Worm (Caenorhabditis elegans): ENCODE results near the gene R08A2.7.
A peak's percentile ranks its signal among the peaks of the same experiment; 100 is the strongest.

R08A2.7 gene

ce11 chrV:14762563-14762962, 39.4 kb downstream of the R08A2.7 start:
- no peak for TF ChIP-seq pqm-1 (tag; optimal IDR thresholded peaks at IDR 0.05)
- TF ChIP-seq skn-1 (tag; optimal IDR thresholded peaks at IDR 0.05) = no peak
- TF ChIP-seq lsy-12 (tag; optimal IDR thresholded peaks at IDR 0.05) = no peak
- no peak for TF ChIP-seq R02D3.7 (tag; optimal IDR thresholded peaks at IDR 0.05)
- no peak for TF ChIP-seq nfya-1 (tag; optimal IDR thresholded peaks at IDR 0.05; ENCODE audit: insufficient read depth)
- no peak for TF ChIP-seq lin-15B (tag; optimal IDR thresholded peaks at IDR 0.05)

- TF ChIP-seq nfya-1 (tag; optimal IDR thresholded peaks at IDR 0.05; ENCODE audit: insufficient read depth) = no peak
- no peak for TF ChIP-seq nhr-43 (tag; optimal IDR thresholded peaks at IDR 0.05; ENCODE audit: poor library complexity, severe bottlenecking)
- TF ChIP-seq fkh-10 (GFP tag; optimal IDR thresholded peaks at IDR 0.05) = no peak
- TF ChIP-seq nhr-76 (tag; optimal IDR thresholded peaks at IDR 0.05) = no peak
- TF ChIP-seq eor-1 (tag; optimal IDR thresholded peaks at IDR 0.05) = no peak
These were observed 40.5 kb downstream of the R08A2.7 start for ce11 chrV:14763582-14763981.

- peak; percentile 54 for TF ChIP-seq elt-2 (tag; optimal IDR thresholded peaks at IDR 0.05)
- TF ChIP-seq jun-1 (tag; optimal IDR thresholded peaks at IDR 0.05) = peak; percentile 25
- TF ChIP-seq skn-1 (tag; optimal IDR thresholded peaks at IDR 0.05) = peak; percentile 15
- TF ChIP-seq unc-39 (tag; optimal IDR thresholded peaks at IDR 0.05) = no peak
- TF ChIP-seq nhr-23 (tag; optimal IDR thresholded peaks at IDR 0.05) = peak; percentile 28
- peak; percentile 33 for TF ChIP-seq snpc-4 (tag; optimal IDR thresholded peaks at IDR 0.05)
- peak; percentile 4 for TF ChIP-seq lin-15B (tag; optimal IDR thresholded peaks at IDR 0.05)
- no peak for TF ChIP-seq nhr-67 (tag; optimal IDR thresholded peaks at IDR 0.05)
- peak; percentile 4 for TF ChIP-seq pqm-1 (tag; optimal IDR thresholded peaks at IDR 0.05)
These were observed 49.9 kb downstream of the R08A2.7 start, which contains the start of gene haf-7 for ce11 chrV:14773048-14773447. haf-7 (plus strand) TSS chrV:14773258.
